Fruit fly (Drosophila melanogaster) whole organism, embryonic: ENCODE data around the gene Art8.

Experiments used
- Atf-2 ChIP-seq: fragments of 200-800 bp; sonication (Bioruptor generic); optimal IDR thresholded peaks from 2 replicates; lab custom pipeline; 2016; ENCODE audit warnings: missing biosample characterization, missing genetic modification characterization
- Bteb2 ChIP-seq: fragments of 200-800 bp; sonication (Bioruptor generic); optimal IDR thresholded peaks from 2 replicates; lab custom pipeline; 2016; ENCODE audit warnings: missing biosample characterization, missing genetic modification characterization
- Camta ChIP-seq: fragments of 200-800 bp; sonication (Bioruptor generic); optimal IDR thresholded peaks from 2 replicates; lab custom pipeline; 2016; ENCODE audit warnings: missing biosample characterization, missing genetic modification characterization
- Usf ChIP-seq: fragments of 200-800 bp; sonication (Bioruptor generic); optimal IDR thresholded peaks from 2 replicates; lab custom pipeline; 2017; ENCODE audit warnings: missing genotype, missing biosample characterization, missing genetic modification characterization
- emc ChIP-seq: fragments of 200-800 bp; sonication (Bioruptor generic); optimal IDR thresholded peaks from 2 replicates; lab custom pipeline; 2016; ENCODE audit warnings: missing biosample characterization, missing genetic modification characterization
- ind ChIP-seq: fragments of 200-800 bp; sonication (Bioruptor generic); optimal IDR thresholded peaks from 3 replicates; lab custom pipeline; 2016; ENCODE audit warnings: missing biosample characterization, missing genetic modification characterization
- nerfin-2 ChIP-seq: fragments of 200-800 bp; sonication (Bioruptor generic); IDR thresholded peaks from 2 replicates; pipeline ENCODE4 v1.3.6; 2022; ENCODE audit warnings: missing biosample characterization, missing genetic modification characterization; ENCODE audit not compliant: partially characterized antibody
- pnt ChIP-seq: fragments of 200-800 bp; sonication (Bioruptor generic); optimal IDR thresholded peaks from 3 replicates; lab custom pipeline; 2016; ENCODE audit warnings: missing biosample characterization, missing genetic modification characterization
- run ChIP-seq: fragments of 200-800 bp; sonication (Bioruptor generic); optimal IDR thresholded peaks from 3 replicates; lab custom pipeline; 2018; ENCODE audit warnings: missing biosample characterization, mild to moderate bottlenecking, missing genetic modification characterization
- stwl ChIP-seq: fragments of 200-800 bp; sonication (Bioruptor generic); optimal IDR thresholded peaks from 3 replicates; lab custom pipeline; 2018; ENCODE audit warnings: missing biosample characterization, mild to moderate bottlenecking, missing genetic modification characterization, moderate library complexity

DNA sequence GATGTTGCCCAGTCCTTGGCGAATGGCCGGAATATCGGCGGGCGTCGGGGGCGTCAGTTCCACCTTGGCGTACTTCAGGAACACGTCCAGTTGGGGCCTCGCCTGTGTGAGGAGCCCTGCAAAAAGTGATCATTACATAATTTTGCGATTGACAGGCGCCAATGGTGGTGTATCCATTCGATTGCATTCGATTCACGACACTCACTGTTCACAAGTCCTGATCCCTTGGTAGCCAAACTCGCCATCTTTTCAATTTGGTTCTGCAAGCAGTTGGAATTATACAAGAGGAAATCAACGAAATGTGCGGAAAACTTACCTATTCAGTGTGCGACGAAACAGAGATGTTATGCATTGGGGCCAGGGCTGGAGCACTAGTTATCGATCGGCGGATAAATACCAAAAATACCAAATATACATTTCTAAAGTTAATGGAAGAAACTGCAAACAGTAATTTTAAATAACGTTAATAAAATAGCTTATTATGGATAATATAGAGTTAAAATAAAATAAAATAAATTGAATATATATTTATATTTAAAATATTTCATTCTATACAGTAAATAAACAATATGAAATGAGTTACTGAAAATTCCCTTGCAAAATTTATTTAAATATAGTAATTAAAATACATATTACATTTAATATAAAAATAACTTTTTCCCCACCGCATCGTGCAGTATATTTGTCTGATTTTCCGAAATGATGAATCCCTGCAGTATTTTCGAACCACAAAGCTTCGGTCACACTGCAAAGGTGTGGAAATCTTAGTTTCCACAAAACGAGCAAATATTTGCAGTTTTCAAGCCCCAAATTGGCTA lies 34.6 kb downstream of the Art8 start, which contains the start of the genes ATPsynG and SCAR:
- peak; percentile 41 for TF ChIP-seq stwl (tag; lab: Kevin White, UChicago)
- no peak for TF ChIP-seq Atf-2
- no peak for TF ChIP-seq emc (GFP tag; lab: Kevin White, UChicago)
- TF ChIP-seq Usf (GFP tag; lab: Kevin White, UChicago) = no peak
- TF ChIP-seq pnt (GFP tag; lab: Kevin White, UChicago) = no peak
- TF ChIP-seq Camta (GFP tag; lab: Kevin White, UChicago) = no peak
- no peak for TF ChIP-seq run (tag; lab: Kevin White, UChicago)
- TF ChIP-seq ind = no peak
- TF ChIP-seq nerfin-2 (GFP tag; lab: Robert Waterston, UW) = no peak
- no peak for TF ChIP-seq Bteb2
